Fruit fly (Drosophila melanogaster) whole organism, embryonic: ENCODE data around the gene RpL28.

Experiments used
- ATbp ChIP-seq: fragments of 200-800 bp; sonication (Bioruptor generic); optimal IDR thresholded peaks from 2 replicates; lab custom pipeline; 2017; ENCODE audit warnings: missing biosample characterization, mild to moderate bottlenecking, missing genetic modification characterization, missing genetic modification reagents
- Antp ChIP-seq: fragments of 200-800 bp; sonication (Bioruptor generic); optimal IDR thresholded peaks from 3 replicates; lab custom pipeline; 2016; ENCODE audit warnings: missing biosample characterization, missing genetic modification characterization
- Awh ChIP-seq: fragments of 200-800 bp; sonication (Bioruptor generic); IDR thresholded peaks from 2 replicates; pipeline ENCODE4, ENCODE4 v1.3.6; 2022; ENCODE audit warnings: missing biosample characterization, missing genetic modification characterization
- CG1024 ChIP-seq: fragments of 200-800 bp; sonication (Bioruptor generic); IDR thresholded peaks from 2 replicates; pipeline ENCODE4 v1.3.6; 2022; ENCODE audit warnings: missing biosample characterization, missing genetic modification characterization
- CG10267 ChIP-seq: fragments of 200-800 bp; sonication (Bioruptor generic); optimal IDR thresholded peaks from 2 replicates; lab custom pipeline; 2018; ENCODE audit warnings: missing biosample characterization, mild to moderate bottlenecking, missing genetic modification characterization, moderate library complexity
- CG10321 ChIP-seq: fragments of 200-800 bp; sonication (Bioruptor generic); IDR thresholded peaks from 2 replicates; pipeline ENCODE4 v1.3.6; 2022; ENCODE audit warnings: missing biosample characterization, missing genetic modification characterization
- CG10366 ChIP-seq: fragments of 200-800 bp; sonication (Bioruptor generic); IDR thresholded peaks from 2 replicates; pipeline ENCODE4 v1.3.6; 2022; ENCODE audit warnings: missing biosample characterization, missing genetic modification characterization
- CG10565 ChIP-seq: fragments of 200-800 bp; sonication (Bioruptor generic); optimal IDR thresholded peaks from 3 replicates; lab custom pipeline; 2016; ENCODE audit warnings: missing biosample characterization, mild to moderate bottlenecking, missing genetic modification characterization
- CG13424 ChIP-seq: fragments of 200-800 bp; sonication (Bioruptor generic); optimal IDR thresholded peaks from 2 replicates; lab custom pipeline; 2019; ENCODE audit warnings: missing biosample characterization, mild to moderate bottlenecking, missing genetic modification characterization, moderate library complexity
- CG13894 ChIP-seq: fragments of 200-800 bp; sonication (Bioruptor generic); optimal IDR thresholded peaks from 3 replicates; lab custom pipeline; 2018; ENCODE audit warnings: missing biosample characterization, mild to moderate bottlenecking, missing genetic modification characterization, moderate library complexity
- CG15601 ChIP-seq: fragments of 200-800 bp; sonication (Bioruptor generic); optimal IDR thresholded peaks from 3 replicates; lab custom pipeline; 2019; ENCODE audit warnings: missing biosample characterization, mild to moderate bottlenecking, missing genetic modification characterization, moderate library complexity
- CG15696 ChIP-seq: fragments of 200-800 bp; sonication (Bioruptor generic); optimal IDR thresholded peaks from 2 replicates; lab custom pipeline; 2019; ENCODE audit warnings: missing biosample characterization, mild to moderate bottlenecking, missing genetic modification characterization, moderate library complexity
- CG2202 ChIP-seq: fragments of 200-800 bp; sonication (Bioruptor generic); optimal IDR thresholded peaks from 2 replicates; lab custom pipeline; 2018; ENCODE audit warnings: missing biosample characterization, mild to moderate bottlenecking, missing genetic modification characterization
- CG4424 ChIP-seq: fragments of 200-800 bp; sonication (Bioruptor generic); optimal IDR thresholded peaks from 3 replicates; lab custom pipeline; 2016; ENCODE audit warnings: missing biosample characterization, missing genetic modification characterization
- CG6175 ChIP-seq: fragments of 200-800 bp; sonication (Bioruptor generic); IDR thresholded peaks from 3 replicates; pipeline ENCODE4 v1.3.6; 2022; ENCODE audit warnings: missing biosample characterization, missing genetic modification characterization
- CG6654 ChIP-seq: fragments of 200-800 bp; sonication (Bioruptor generic); optimal IDR thresholded peaks from 2 replicates; lab custom pipeline; 2017; ENCODE audit warnings: missing biosample characterization, mild to moderate bottlenecking, missing genetic modification characterization
- CG8359 ChIP-seq: fragments of 200-800 bp; sonication (Bioruptor generic); optimal IDR thresholded peaks from 2 replicates; lab custom pipeline; 2017; ENCODE audit warnings: missing biosample characterization, mild to moderate bottlenecking, missing genetic modification characterization, borderline replicate concordance
- CG8478 ChIP-seq: fragments of >200 bp; optimal IDR thresholded peaks from 2 replicates; lab custom pipeline; 2018
- CG8924 ChIP-seq: fragments of 200-800 bp; optimal IDR thresholded peaks from 3 replicates; lab custom pipeline; 2019; ENCODE audit warnings: missing biosample characterization, mild to moderate bottlenecking, missing genetic modification characterization, moderate library complexity
- CoRest ChIP-seq: fragments of 200-800 bp; sonication (Bioruptor generic); optimal IDR thresholded peaks from 3 replicates; lab custom pipeline; 2018; ENCODE audit warnings: missing biosample characterization, mild to moderate bottlenecking, missing genetic modification characterization, moderate library complexity
- Jarid2 ChIP-seq: fragments of 200-800 bp; sonication (Bioruptor generic); optimal IDR thresholded peaks from 3 replicates; lab custom pipeline; 2017; ENCODE audit warnings: mild to moderate bottlenecking, missing biosample characterization, missing genetic modification reagents, missing genetic modification characterization
- MESR4 ChIP-seq: fragments of 200-800 bp; sonication (Bioruptor generic); optimal IDR thresholded peaks from 2 replicates; lab custom pipeline; 2018; ENCODE audit warnings: missing biosample characterization, mild to moderate bottlenecking, missing genetic modification characterization, moderate library complexity
- MTF-1 ChIP-seq: fragments of 200-800 bp; sonication (Bioruptor generic); optimal IDR thresholded peaks from 2 replicates; lab custom pipeline; 2018; ENCODE audit warnings: missing biosample characterization, mild to moderate bottlenecking, missing genetic modification characterization, borderline replicate concordance
- NfI ChIP-seq: fragments of 200-800 bp; sonication (Bioruptor generic); optimal IDR thresholded peaks from 3 replicates; lab custom pipeline; 2018; ENCODE audit warnings: missing biosample characterization, mild to moderate bottlenecking, missing genetic modification characterization, moderate library complexity
- PHDP ChIP-seq: fragments of 200-800 bp; sonication (Bioruptor generic); optimal IDR thresholded peaks from 3 replicates; lab custom pipeline; 2018; ENCODE audit warnings: missing biosample characterization, mild to moderate bottlenecking, missing genetic modification characterization, moderate library complexity
- Ptx1 ChIP-seq: fragments of 200-800 bp; sonication (Bioruptor generic); IDR thresholded peaks from 2 replicates; pipeline ENCODE4 v1.3.6; 2022; ENCODE audit warnings: missing biosample characterization, missing genetic modification characterization
- ase ChIP-seq: fragments of 200-800 bp; sonication (Bioruptor generic); IDR thresholded peaks from 3 replicates; pipeline ENCODE4 v1.3.6; 2022; ENCODE audit warnings: missing biosample characterization, missing genetic modification characterization
- bbx ChIP-seq: fragments of 200-800 bp; sonication (Bioruptor generic); IDR thresholded peaks from 2 replicates; pipeline ENCODE4 v1.3.6; 2022; ENCODE audit warnings: missing biosample characterization, missing genetic modification characterization; ENCODE audit not compliant: partially characterized antibody
- crc ChIP-seq: fragments of 200-800 bp; sonication (Bioruptor generic); optimal IDR thresholded peaks from 2 replicates; lab custom pipeline; 2016; ENCODE audit warnings: missing biosample characterization, missing genetic modification characterization
- crol ChIP-seq: fragments of 200-800 bp; sonication (Bioruptor generic); IDR thresholded peaks from 2 replicates; pipeline ENCODE4 v1.3.6; 2022; ENCODE audit warnings: missing biosample characterization, missing genetic modification characterization
- dimm ChIP-seq: fragments of 200-800 bp; sonication (Bioruptor generic); IDR thresholded peaks from 2 replicates; pipeline ENCODE4 v1.3.6; 2022; ENCODE audit warnings: missing biosample characterization, missing genetic modification characterization
- dmrt99B ChIP-seq: fragments of 200-800 bp; sonication (Bioruptor generic); optimal IDR thresholded peaks from 2 replicates; lab custom pipeline; 2018; ENCODE audit warnings: missing biosample characterization, mild to moderate bottlenecking, missing genetic modification characterization, moderate library complexity
- dysf ChIP-seq: fragments of 200-800 bp; sonication (Bioruptor generic); IDR thresholded peaks from 3 replicates; pipeline ENCODE4 v1.3.6; 2022; ENCODE audit warnings: missing biosample characterization, missing genetic modification characterization
- gro ChIP-seq: fragments of 200-800 bp; sonication (Bioruptor generic); optimal IDR thresholded peaks from 2 replicates; lab custom pipeline; 2016; ENCODE audit warnings: missing biosample characterization, missing genetic modification characterization
- hkb ChIP-seq, 2 experiments: fragments of 200-800 bp in 1 of 2; fragments of >200 bp in 1 of 2; sonication (Bioruptor generic) in 1 of 2; IDR thresholded peaks in 1 of 2; optimal IDR thresholded peaks in 1 of 2; 2 replicates each; pipeline versions ENCODE4 v1.3.6 to Lab custom; 2017 to 2022; ENCODE audit warnings: missing biosample characterization in 1 of 2, missing genetic modification characterization in 1 of 2
- hth ChIP-seq: fragments of >200 bp; optimal IDR thresholded peaks from 2 replicates; lab custom pipeline; 2017; ENCODE audit warnings: inconsistent platforms
- knrl ChIP-seq: fragments of 200-800 bp; sonication (Bioruptor generic); IDR thresholded peaks from 3 replicates; pipeline ENCODE4 v1.3.6; 2022; ENCODE audit warnings: missing biosample characterization, missing genetic modification characterization; ENCODE audit not compliant: partially characterized antibody
- lov ChIP-seq, 2 experiments: fragments of 200-800 bp in 1 of 2; fragments of >200 bp in 1 of 2; sonication (Bioruptor generic) in 1 of 2; IDR thresholded peaks in 1 of 2; optimal IDR thresholded peaks in 1 of 2; 2 replicates in 1 of 2; 3 replicates in 1 of 2; pipeline versions ENCODE4 v1.3.6 to Lab custom; 2017 to 2022; ENCODE audit warnings: missing biosample characterization in 1 of 2, missing genetic modification characterization in 1 of 2
- oc ChIP-seq: fragments of 200-800 bp; sonication (Bioruptor generic); optimal IDR thresholded peaks from 2 replicates; lab custom pipeline; 2018; ENCODE audit warnings: missing biosample characterization, mild to moderate bottlenecking, missing genetic modification characterization, moderate library complexity
- psq ChIP-seq: fragments of 200-800 bp; sonication (Bioruptor generic); optimal IDR thresholded peaks from 2 replicates; lab custom pipeline; 2017; ENCODE audit warnings: missing biosample characterization, missing genetic modification characterization
- sc ChIP-seq, 3 experiments: fragments of >200 bp in 2 of 3; fragments of 200-800 bp in 1 of 3; sonication (Bioruptor generic) in 1 of 3; optimal IDR thresholded peaks; 2 replicates in 2 of 3; 3 replicates in 1 of 3; lab custom pipeline; 2017; ENCODE audit warnings: mild to moderate bottlenecking in 1 of 3, missing biosample characterization in 1 of 3, missing genetic modification characterization in 1 of 3, missing genetic modification reagents in 1 of 3
- sob ChIP-seq: fragments of 200-800 bp; sonication (Bioruptor generic); IDR thresholded peaks from 2 replicates; pipeline ENCODE4 v1.3.6; 2022; ENCODE audit warnings: missing biosample characterization, missing genetic modification characterization
- sug ChIP-seq: fragments of 200-800 bp; optimal IDR thresholded peaks from 2 replicates; lab custom pipeline; 2019; ENCODE audit warnings: missing biosample characterization, mild to moderate bottlenecking, missing genetic modification characterization, moderate library complexity
- tgo ChIP-seq: fragments of 200-800 bp; sonication (Bioruptor generic); IDR thresholded peaks from 3 replicates; pipeline ENCODE4 v1.3.6; 2022; ENCODE audit warnings: missing biosample characterization, missing genetic modification characterization
- tin ChIP-seq: fragments of 200-800 bp; sonication (Bioruptor generic); optimal IDR thresholded peaks from 3 replicates; lab custom pipeline; 2016; ENCODE audit warnings: missing biosample characterization, missing genetic modification characterization
- unpg ChIP-seq: fragments of 200-800 bp; sonication (Bioruptor generic); optimal IDR thresholded peaks from 3 replicates; lab custom pipeline; 2018; ENCODE audit warnings: missing biosample characterization, mild to moderate bottlenecking, missing genetic modification characterization, moderate library complexity
- usp ChIP-seq: fragments of >200 bp; optimal IDR thresholded peaks from 2 replicates; lab custom pipeline; 2017; ENCODE audit warnings: missing biosample characterization, missing genetic modification characterization
- zen ChIP-seq: fragments of 200-800 bp; sonication (Bioruptor generic); optimal IDR thresholded peaks from 3 replicates; lab custom pipeline; 2018; ENCODE audit warnings: missing biosample characterization, mild to moderate bottlenecking, missing genetic modification characterization, moderate library complexity

Gene RpL28

dm6 chr3L:3240597-3241367 is 18.0 kb upstream of the RpL28 start (continued):
- TF ChIP-seq usp (GFP tag; lab: Kevin White, UChicago): no peak
- TF ChIP-seq sc (optimal IDR thresholded peaks at IDR 0.05; lab: Kevin White, UChicago): no peak
- peak; percentile 4 for TF ChIP-seq sc (GFP tag; optimal IDR thresholded peaks at IDR 0.05; lab: Kevin White, UChicago)
- TF ChIP-seq CG4424: peak; percentile 3
- TF ChIP-seq PHDP: peak; percentile 27
- no peak for TF ChIP-seq Antp
- no peak for TF ChIP-seq hth (lab: Kevin White, UChicago)
- TF ChIP-seq gro (GFP tag; lab: Kevin White, UChicago): no peak
- TF ChIP-seq bbx: no peak
- TF ChIP-seq MESR4 (GFP tag; lab: Kevin White, UChicago): no peak
- no peak for TF ChIP-seq CG10321 (GFP tag; lab: Robert Waterston, UW)
- TF ChIP-seq Ptx1 (GFP tag; lab: Robert Waterston, UW): 0 out of 2 replicates have a peak, but pooled peaks have one; percentile 11
- no peak for TF ChIP-seq CG6175 (GFP tag; lab: Robert Waterston, UW)
- no peak for TF ChIP-seq CG10565 (GFP tag; lab: Kevin White, UChicago)
- no peak for TF ChIP-seq tin (GFP tag; lab: Kevin White, UChicago)
- TF ChIP-seq MTF-1 (GFP tag; lab: Kevin White, UChicago): no peak
- TF ChIP-seq ase: no peak
- TF ChIP-seq dysf: 0 out of 3 replicates have a peak, but pooled peaks have one; percentile 25
- peak; percentile 36 for TF ChIP-seq CG15601 (tag; lab: Kevin White, UChicago)
- TF ChIP-seq CoRest (tag; lab: Kevin White, UChicago): peak; percentile 50
- TF ChIP-seq CG6654 (GFP tag; lab: Kevin White, UChicago): no peak
- TF ChIP-seq sug: no peak
- TF ChIP-seq CG10267 (tag; lab: Kevin White, UChicago): peak; percentile 5
- TF ChIP-seq CG8924 (tag; lab: Kevin White, UChicago): peak; percentile 25
- no peak for TF ChIP-seq CG13894
- no peak for TF ChIP-seq oc (tag; lab: Kevin White, UChicago)
- TF ChIP-seq hkb (optimal IDR thresholded peaks at IDR 0.05; lab: Kevin White, UChicago): no peak
- 0 out of 2 replicates have a peak, but pooled peaks have one; percentile 19 for TF ChIP-seq hkb (GFP tag; IDR thresholded peaks at IDR 0.05; lab: Robert Waterston, UW)
- TF ChIP-seq CG2202 (tag; lab: Kevin White, UChicago): no peak
- peak; percentile 6; the same call in 1 of the 2 replicates for TF ChIP-seq dimm (GFP tag; lab: Robert Waterston, UW)
- TF ChIP-seq NfI (GFP tag; lab: Kevin White, UChicago): no peak
- TF ChIP-seq crc (GFP tag; lab: Kevin White, UChicago): no peak
- TF ChIP-seq CG13424 (tag; lab: Kevin White, UChicago): peak; percentile 40
- TF ChIP-seq Awh (GFP tag; lab: Robert Waterston, UW): no peak
- no peak for TF ChIP-seq knrl
- TF ChIP-seq zen (tag; lab: Kevin White, UChicago): no peak
- no peak for TF ChIP-seq CG1024 (GFP tag; lab: Robert Waterston, UW)
- TF ChIP-seq tgo: no peak; the same call in 2 of the 3 replicates
- no peak for TF ChIP-seq CG15696 (tag; lab: Kevin White, UChicago)
- TF ChIP-seq psq (GFP tag; lab: Kevin White, UChicago): no peak
- TF ChIP-seq CG10366: peak; percentile 41; the same call in 1 of the 2 replicates
- no peak for TF ChIP-seq CG8359 (GFP tag; lab: Kevin White, UChicago)
- peak; percentile 77 for TF ChIP-seq dmrt99B (tag; lab: Kevin White, UChicago)
- no peak for TF ChIP-seq Jarid2 (GFP tag; lab: Kevin White, UChicago)
- TF ChIP-seq unpg: peak; percentile 18
- peak; percentile 21 for TF ChIP-seq ATbp (GFP tag; lab: Kevin White, UChicago)
- no peak for TF ChIP-seq sob (GFP tag; lab: Robert Waterston, UW)
- TF ChIP-seq crol (GFP tag; lab: Robert Waterston, UW): peak; percentile 70
- no peak for TF ChIP-seq CG8478
- no peak for TF ChIP-seq lov (optimal IDR thresholded peaks at IDR 0.05; lab: Kevin White, UChicago)
- TF ChIP-seq lov (GFP tag; IDR thresholded peaks at IDR 0.05; lab: Robert Waterston, UW): no peak
